Worm (Caenorhabditis elegans) whole organism, late embryonic: Measurements from ENCODE around the gene npr-7.

Source experiments
- ama-1 ChIP-seq: fragments of 150-350 bp; optimal IDR thresholded peaks from 2 replicates; lab custom pipeline; 2014
- ceh-18 ChIP-seq: sonication (generic microtip); optimal IDR thresholded peaks from 2 replicates; lab custom pipeline; 2016; ENCODE audit warnings: missing genetic modification characterization, missing compliant biosample characterization
- ceh-24 ChIP-seq: sonication (generic microtip); optimal IDR thresholded peaks from 2 replicates; lab custom pipeline; 2016; ENCODE audit warnings: mild to moderate bottlenecking, missing genetic modification characterization, missing compliant biosample characterization
- dve-1 ChIP-seq: sonication (generic microtip); optimal IDR thresholded peaks from 2 replicates; lab custom pipeline; 2017; ENCODE audit warnings: antibody characterized with exemption, mild to moderate bottlenecking, missing genetic modification characterization, missing compliant biosample characterization
- hlh-30 ChIP-seq: sonication (generic microtip); optimal IDR thresholded peaks from 2 replicates; lab custom pipeline; 2017; ENCODE audit warnings: antibody characterized with exemption, missing genetic modification characterization, missing compliant biosample characterization; ENCODE audit not compliant: insufficient read depth
- nhr-11 ChIP-seq: fragments of 150-350 bp; optimal IDR thresholded peaks from 2 replicates; lab custom pipeline; 2014; ENCODE audit warnings: missing biosample characterization, missing genetic modification characterization
- pag-3 ChIP-seq: sonication (generic microtip); optimal IDR thresholded peaks from 2 replicates; lab custom pipeline; 2016; ENCODE audit warnings: missing compliant biosample characterization, missing genetic modification characterization, borderline replicate concordance
- pat-9 ChIP-seq: fragments of 200-800 bp; sonication (Bioruptor generic); optimal IDR thresholded peaks from 2 replicates; lab custom pipeline; 2018; ENCODE audit warnings: mild to moderate bottlenecking, missing genetic modification characterization, moderate library complexity, missing compliant biosample characterization

- TF ChIP-seq pat-9 (tag; lab: Kevin White, UChicago) (no peak), pag-3 (tag; lab: Kevin White, UChicago) (no peak), dve-1 (tag; lab: Kevin White, UChicago) (no peak), ceh-18 (no peak), ceh-24 (no peak), ama-1 (lab: Kevin White, UChicago) (no peak), hlh-30 (tag; lab: Kevin White, UChicago) (no peak), nhr-11 (no peak)
These were observed 42.2 kb upstream of the npr-7 start for ce11 chrX:9361136-9361535.
